Worm (Caenorhabditis elegans) whole organism, L1 larva: ENCODE measurements around the gene nhr-92.

Source experiments
- Y116A8C.19 ChIP-seq: sonication (generic microtip); optimal IDR thresholded peaks from 2 replicates; lab custom pipeline; 2016; ENCODE audit warnings: missing compliant biosample characterization, missing genetic modification characterization, borderline replicate concordance
- alr-1 ChIP-seq: fragments of 200-800 bp; sonication (Bioruptor generic); optimal IDR thresholded peaks from 2 replicates; lab custom pipeline; 2018; ENCODE audit warnings: borderline replicate concordance, mild to moderate bottlenecking, missing genetic modification characterization, missing compliant biosample characterization
- ama-1 ChIP-seq: fragments of 150-350 bp; optimal IDR thresholded peaks from 2 replicates; lab custom pipeline; 2014
- ceh-63 ChIP-seq: fragments of 200-800 bp; sonication (Bioruptor generic); optimal IDR thresholded peaks from 2 replicates; lab custom pipeline; 2018; ENCODE audit warnings: mild to moderate bottlenecking, missing genetic modification characterization, missing compliant biosample characterization
- ceh-82 ChIP-seq, 3 experiments: fragments of 150-350 bp in 1 of 3; sonication (generic microtip) in 2 of 3; optimal IDR thresholded peaks; 2 replicates each; lab custom pipeline; 2014 to 2017; ENCODE audit warnings: missing biosample characterization in 3 of 3, missing genetic modification characterization in 3 of 3
- ceh-90 ChIP-seq: sonication (generic microtip); optimal IDR thresholded peaks from 2 replicates; lab custom pipeline; 2016; ENCODE audit warnings: missing genetic modification characterization, missing compliant biosample characterization
- dpl-1 ChIP-seq, 3 experiments: fragments of 150-350 bp in 2 of 3; sonication (generic microtip) in 1 of 3; optimal IDR thresholded peaks; 2 replicates each; lab custom pipeline; 2014 to 2017; ENCODE audit warnings: missing biosample characterization in 3 of 3, missing genetic modification characterization in 3 of 3, missing genetic modification reagents in 3 of 3
- efl-3 ChIP-seq: fragments of 200-800 bp; sonication (Bioruptor generic); optimal IDR thresholded peaks from 2 replicates; lab custom pipeline; 2018; ENCODE audit warnings: mild to moderate bottlenecking, missing genetic modification characterization, missing compliant biosample characterization
- egl-13 ChIP-seq: sonication (generic microtip); optimal IDR thresholded peaks from 2 replicates; lab custom pipeline; 2016; ENCODE audit warnings: missing genotype, missing genetic modification reagents, missing genetic modification characterization, missing compliant biosample characterization
- elt-2 ChIP-seq: sonication (generic microtip); optimal IDR thresholded peaks from 2 replicates; lab custom pipeline; 2016; ENCODE audit warnings: missing genetic modification characterization, mild to moderate bottlenecking, inconsistent platforms, missing compliant biosample characterization, missing genetic modification reagents
- fkh-10 ChIP-seq: sonication (generic microtip); optimal IDR thresholded peaks from 2 replicates; lab custom pipeline; 2017; ENCODE audit warnings: missing biosample characterization, missing genetic modification reagents, missing genetic modification characterization
- grh-1 ChIP-seq: fragments of 200-800 bp; sonication (Bioruptor generic); IDR thresholded peaks from 2 replicates; pipeline ENCODE4 v1.3.6; 2022; ENCODE audit warnings: missing genetic modification reagents, missing genetic modification characterization, missing compliant biosample characterization
- hlh-17 ChIP-seq: fragments of 200-800 bp; sonication (Bioruptor generic); optimal IDR thresholded peaks from 2 replicates; lab custom pipeline; 2018; ENCODE audit warnings: missing genetic modification characterization, mild to moderate bottlenecking, missing compliant biosample characterization, moderate library complexity, borderline replicate concordance
- irx-1 ChIP-seq: sonication (generic microtip); optimal IDR thresholded peaks from 2 replicates; lab custom pipeline; 2016; ENCODE audit warnings: missing genetic modification characterization, missing compliant biosample characterization
- isw-1 ChIP-seq: fragments of 200-800 bp; sonication (Bioruptor generic); IDR thresholded peaks from 2 replicates; pipeline ENCODE4 v1.3.6; 2022; ENCODE audit warnings: missing genetic modification characterization, missing compliant biosample characterization
- jun-1 ChIP-seq: fragments of 150-350 bp; optimal IDR thresholded peaks from 2 replicates; lab custom pipeline; 2014; ENCODE audit warnings: missing biosample characterization, missing genetic modification reagents, missing genetic modification characterization
- lin-13 ChIP-seq: fragments of 150-350 bp; optimal IDR thresholded peaks from 2 replicates; lab custom pipeline; 2014; ENCODE audit warnings: missing biosample characterization, missing genetic modification reagents, missing genetic modification characterization
- lin-39 ChIP-seq: fragments of 150-350 bp; optimal IDR thresholded peaks from 2 replicates; lab custom pipeline; 2014; ENCODE audit warnings: missing biosample characterization, missing genetic modification reagents, missing genetic modification characterization
- lsy-2 ChIP-seq, 2 experiments: fragments of 150-350 bp; optimal IDR thresholded peaks; 2 replicates each; lab custom pipeline; 2014; ENCODE audit warnings: missing biosample characterization in 2 of 2, missing genetic modification characterization in 2 of 2
- mab-9 ChIP-seq: fragments of 200-800 bp; sonication (Bioruptor generic); IDR thresholded peaks from 2 replicates; pipeline ENCODE4 v1.3.6; 2022; ENCODE audit warnings: missing genetic modification reagents, missing genetic modification characterization, missing compliant biosample characterization
- mdl-1 ChIP-seq, 2 experiments: fragments of 150-350 bp; optimal IDR thresholded peaks; 2 replicates each; lab custom pipeline; 2014 to 2017; ENCODE audit warnings: missing biosample characterization in 2 of 2, missing genetic modification characterization in 2 of 2, inconsistent platforms in 1 of 2
- mef-2 ChIP-seq: fragments of 150-350 bp; optimal IDR thresholded peaks from 2 replicates; lab custom pipeline; 2014; ENCODE audit warnings: missing biosample characterization, missing genetic modification characterization
- nhr-12 ChIP-seq: sonication (generic microtip); optimal IDR thresholded peaks from 2 replicates; lab custom pipeline; 2017; ENCODE audit warnings: missing biosample characterization, missing genetic modification characterization
- nhr-237 ChIP-seq: fragments of 150-350 bp; optimal IDR thresholded peaks from 2 replicates; lab custom pipeline; 2014; ENCODE audit warnings: missing biosample characterization, missing genetic modification characterization
- nhr-28 ChIP-seq: fragments of 150-350 bp; optimal IDR thresholded peaks from 2 replicates; lab custom pipeline; 2014; ENCODE audit warnings: missing biosample characterization, missing genetic modification characterization
- nhr-47 ChIP-seq: sonication (generic microtip); optimal IDR thresholded peaks from 2 replicates; lab custom pipeline; 2016; ENCODE audit warnings: mild to moderate bottlenecking, missing genetic modification characterization, moderate library complexity, missing compliant biosample characterization
- nhr-71 ChIP-seq: sonication (generic microtip); optimal IDR thresholded peaks from 2 replicates; lab custom pipeline; 2016; ENCODE audit warnings: mild to moderate bottlenecking, missing genetic modification characterization, moderate library complexity, missing compliant biosample characterization
- nhr-84 ChIP-seq: sonication (generic microtip); optimal IDR thresholded peaks from 2 replicates; lab custom pipeline; 2017; ENCODE audit warnings: missing biosample characterization, missing genetic modification characterization
- pax-3 ChIP-seq: fragments of 200-800 bp; sonication (Bioruptor generic); optimal IDR thresholded peaks from 2 replicates; lab custom pipeline; 2018; ENCODE audit warnings: mild to moderate bottlenecking, missing genetic modification characterization, moderate library complexity, missing compliant biosample characterization
- skn-1 ChIP-seq: fragments of 150-350 bp; optimal IDR thresholded peaks from 2 replicates; lab custom pipeline; 2014; ENCODE audit warnings: missing biosample characterization, missing genetic modification characterization
- snpc-4 ChIP-seq: fragments of 150-350 bp; optimal IDR thresholded peaks from 2 replicates; lab custom pipeline; 2014; ENCODE audit warnings: missing biosample characterization, missing genetic modification characterization
- sox-4 ChIP-seq: sonication (generic microtip); optimal IDR thresholded peaks from 2 replicates; lab custom pipeline; 2016; ENCODE audit warnings: missing genetic modification characterization, missing compliant biosample characterization
- swsn-7 ChIP-seq: sonication (generic microtip); optimal IDR thresholded peaks from 2 replicates; lab custom pipeline; 2016; ENCODE audit warnings: missing genetic modification characterization, missing compliant biosample characterization
- tbx-2 ChIP-seq: sonication (generic microtip); optimal IDR thresholded peaks from 2 replicates; lab custom pipeline; 2016; ENCODE audit warnings: missing genetic modification characterization, missing compliant biosample characterization
- unc-130 ChIP-seq: fragments of 150-350 bp; optimal IDR thresholded peaks from 2 replicates; lab custom pipeline; 2017; ENCODE audit warnings: missing biosample characterization, missing genetic modification characterization, inconsistent platforms
- unc-30 ChIP-seq: sonication (generic microtip); optimal IDR thresholded peaks from 2 replicates; lab custom pipeline; 2017; ENCODE audit warnings: missing biosample characterization, missing genetic modification characterization
- unc-98 ChIP-seq: fragments of 200-800 bp; sonication (Bioruptor generic); IDR thresholded peaks from 2 replicates; pipeline ENCODE4 v1.3.6; 2022; ENCODE audit warnings: missing genetic modification characterization, missing compliant biosample characterization
- vab-15 ChIP-seq: sonication (generic microtip); optimal IDR thresholded peaks from 2 replicates; lab custom pipeline; 2017; ENCODE audit warnings: missing genotype, mild to moderate bottlenecking, missing genetic modification characterization, missing compliant biosample characterization
- xbp-1 ChIP-seq: sonication (generic microtip); optimal IDR thresholded peaks from 2 replicates; lab custom pipeline; 2016; ENCODE audit warnings: missing genetic modification characterization, missing compliant biosample characterization
- zag-1 ChIP-seq: fragments of 150-350 bp; optimal IDR thresholded peaks from 2 replicates; lab custom pipeline; 2014; ENCODE audit warnings: missing biosample characterization, missing genetic modification characterization
- zip-4 ChIP-seq: fragments of 200-800 bp; sonication (Bioruptor generic); optimal IDR thresholded peaks from 2 replicates; lab custom pipeline; 2018; ENCODE audit warnings: mild to moderate bottlenecking, missing genetic modification characterization, moderate library complexity, missing compliant biosample characterization

nhr-92 gene

DNA sequence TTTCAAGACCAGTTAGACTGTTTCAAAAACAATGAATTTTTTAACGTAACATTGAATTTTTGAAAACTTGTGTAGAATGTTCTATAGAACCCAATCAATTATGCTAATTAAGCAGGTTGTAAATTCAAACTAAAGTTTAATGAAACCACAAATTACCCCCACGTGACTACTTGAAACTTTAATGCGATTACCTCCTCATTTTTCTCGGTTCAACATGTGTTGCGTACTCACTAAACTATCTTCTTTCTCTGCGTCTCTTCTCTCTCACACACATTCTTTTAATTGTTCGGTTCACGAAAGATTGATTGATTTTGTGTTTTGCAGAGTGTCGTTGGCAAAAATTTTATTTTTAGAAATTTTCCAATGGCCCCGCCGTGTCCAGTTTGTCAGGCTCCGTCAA lies 3.8 kb downstream of the nhr-92 start, which contains the start of gene nhr-87 (continued):
- peak; percentile 63 to 66 for TF ChIP-seq lsy-2 (tag; optimal IDR thresholded peaks at IDR 0.05; lab: Kevin White, UChicago)
- no peak for TF ChIP-seq snpc-4 (tag; lab: Kevin White, UChicago)
- no peak for TF ChIP-seq hlh-17 (GFP tag; lab: Kevin White, UChicago)
- peak; percentile 38 for TF ChIP-seq xbp-1 (tag; lab: Kevin White, UChicago)
- peak; percentile 10 for TF ChIP-seq lin-13 (GFP tag; lab: Kevin White, UChicago)
- peak; percentile 78 for TF ChIP-seq grh-1
- no peak for TF ChIP-seq jun-1 (tag; lab: Kevin White, UChicago)
- TF ChIP-seq elt-2 (tag; lab: Kevin White, UChicago): no peak
- TF ChIP-seq nhr-71 (tag; lab: Kevin White, UChicago): peak; percentile 89
- no peak for TF ChIP-seq ama-1 (lab: Kevin White, UChicago)
- no peak for TF ChIP-seq nhr-84 (tag; lab: Kevin White, UChicago)
- no peak for TF ChIP-seq zip-4 (GFP tag; lab: Kevin White, UChicago)
- TF ChIP-seq lin-39 (tag; lab: Kevin White, UChicago): peak; percentile 89
- TF ChIP-seq mab-9 (GFP tag; lab: Robert Waterston, UW): no peak
- peak; percentile 58 for TF ChIP-seq nhr-47 (tag; lab: Kevin White, UChicago)
- no peak for TF ChIP-seq ceh-90
- no peak for TF ChIP-seq egl-13 (tag; lab: Kevin White, UChicago)
- TF ChIP-seq unc-130 (tag; lab: Kevin White, UChicago): peak; percentile 59
- TF ChIP-seq unc-98 (GFP tag; lab: Robert Waterston, UW): no peak
- TF ChIP-seq ceh-63 (GFP tag; lab: Kevin White, UChicago): no peak
- no peak for TF ChIP-seq efl-3 (GFP tag; lab: Kevin White, UChicago)
- TF ChIP-seq ceh-82 (tag; optimal IDR thresholded peaks at IDR 0.05; lab: Kevin White, UChicago): no peak
- TF ChIP-seq dpl-1 (GFP tag; optimal IDR thresholded peaks at IDR 0.05; lab: Kevin White, UChicago): peak in 2 of 3 experiments; percentile 23 to 33
- no peak for TF ChIP-seq nhr-237
- no peak for TF ChIP-seq nhr-28 (tag; lab: Kevin White, UChicago)
- TF ChIP-seq sox-4 (tag; lab: Kevin White, UChicago): no peak
- peak; percentile 58 for TF ChIP-seq tbx-2 (tag; lab: Kevin White, UChicago)
- no peak for TF ChIP-seq alr-1 (tag; lab: Kevin White, UChicago)
- TF ChIP-seq pax-3 (tag; lab: Kevin White, UChicago): no peak
- TF ChIP-seq Y116A8C.19: no peak
- peak in 1 of 2 experiments; percentile 66 for TF ChIP-seq mdl-1 (tag; optimal IDR thresholded peaks at IDR 0.05; lab: Kevin White, UChicago)
- TF ChIP-seq skn-1 (tag; lab: Kevin White, UChicago): no peak
- TF ChIP-seq isw-1 (GFP tag; lab: Robert Waterston, UW): no peak
- TF ChIP-seq irx-1 (tag; lab: Kevin White, UChicago): peak; percentile 64
- TF ChIP-seq nhr-12 (tag; lab: Kevin White, UChicago): no peak
- TF ChIP-seq fkh-10: no peak
- peak; percentile 88 for TF ChIP-seq vab-15 (tag; lab: Kevin White, UChicago)
- TF ChIP-seq swsn-7 (tag; lab: Kevin White, UChicago): peak; percentile 55
- no peak for TF ChIP-seq zag-1 (tag; lab: Kevin White, UChicago)
- TF ChIP-seq unc-30: no peak

DNA sequence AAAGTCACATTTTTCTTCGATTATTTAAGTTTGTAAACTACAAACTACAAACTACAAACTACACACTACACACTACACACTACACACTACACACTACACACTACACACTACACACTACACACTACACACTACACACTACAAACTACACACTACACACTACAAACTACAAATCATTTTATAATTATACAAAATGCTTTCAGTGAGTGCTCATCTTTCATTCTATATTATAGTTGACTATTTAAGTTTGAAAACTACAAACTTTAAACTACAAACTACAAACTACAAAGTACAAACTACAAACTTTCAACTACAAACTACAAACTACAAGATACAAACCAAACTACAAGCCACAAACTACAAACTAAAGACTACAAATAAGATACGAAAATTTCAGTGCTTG lies 4.6 kb downstream of the nhr-92 start:
- no peak for TF ChIP-seq swsn-7 (tag; lab: Kevin White, UChicago)
- no peak for TF ChIP-seq ceh-63 (GFP tag; lab: Kevin White, UChicago)
- TF ChIP-seq ceh-82 (tag; optimal IDR thresholded peaks at IDR 0.05; lab: Kevin White, UChicago): no peak
- TF ChIP-seq fkh-10: no peak
- peak; percentile 24 for TF ChIP-seq nhr-28 (tag; lab: Kevin White, UChicago)
- peak; percentile 53 for TF ChIP-seq nhr-12 (tag; lab: Kevin White, UChicago)
- TF ChIP-seq mef-2 (tag; lab: Kevin White, UChicago): no peak
- TF ChIP-seq, all 84 proteins: peak for 2
